Worm (Caenorhabditis elegans) whole organism, early embryonic: Measurements from ENCODE around the gene K05F6.4.

Source experiments
- aly-1 ChIP-seq: sonication (generic microtip); optimal IDR thresholded peaks from 2 replicates; lab custom pipeline; 2016; ENCODE audit warnings: missing genetic modification characterization, missing compliant biosample characterization
- ama-1 ChIP-seq: fragments of 150-350 bp; optimal IDR thresholded peaks from 2 replicates; lab custom pipeline; 2014
- ceh-36 ChIP-seq: sonication (generic microtip); optimal IDR thresholded peaks from 2 replicates; lab custom pipeline; 2016; ENCODE audit warnings: missing genetic modification characterization, inconsistent platforms, missing compliant biosample characterization
- ets-7 ChIP-seq: sonication (generic microtip); optimal IDR thresholded peaks from 2 replicates; lab custom pipeline; 2016; ENCODE audit warnings: missing genotype, missing genetic modification characterization, missing compliant biosample characterization
- flt-1 ChIP-seq: fragments of 200-800 bp; sonication (Bioruptor generic); IDR thresholded peaks from 2 replicates; pipeline ENCODE4 v1.3.6; 2022; ENCODE audit warnings: missing genetic modification characterization, missing compliant biosample characterization
- hmg-4 ChIP-seq: fragments of 200-800 bp; sonication (Bioruptor generic); optimal IDR thresholded peaks from 2 replicates; lab custom pipeline; 2018; ENCODE audit warnings: mild to moderate bottlenecking, missing genetic modification characterization, missing compliant biosample characterization
- tbx-11 ChIP-seq: fragments of 200-800 bp; sonication (Bioruptor generic); IDR thresholded peaks from 2 replicates; pipeline ENCODE4 v1.3.6; 2022; ENCODE audit warnings: missing genetic modification characterization, missing compliant biosample characterization
- tbx-37 ChIP-seq: fragments of 200-800 bp; sonication (Bioruptor generic); conservative IDR thresholded peaks from 2 replicates; pipeline ENCODE4 v1.3.6; 2022; ENCODE audit warnings: missing genetic modification reagents, missing genetic modification characterization, missing compliant biosample characterization
- tra-4 ChIP-seq: sonication (generic microtip); optimal IDR thresholded peaks from 2 replicates; lab custom pipeline; 2017; ENCODE audit warnings: missing genetic modification characterization, missing compliant biosample characterization

ce11 chrII:1504266-1504665, 39.0 kb upstream of the K05F6.4 start, which contains the start of gene fdgt-1:
- TF ChIP-seq tbx-11 (GFP tag; lab: Robert Waterston, UW) (no peak), tbx-37 (GFP tag; lab: Robert Waterston, UW) (no peak), ceh-36 (tag; lab: Kevin White, UChicago) (no peak), ama-1 (lab: Kevin White, UChicago) (no peak), ets-7 (tag; lab: Kevin White, UChicago) (no peak), flt-1 (GFP tag; lab: Robert Waterston, UW) (no peak), hmg-4 (GFP tag; lab: Kevin White, UChicago) (no peak), aly-1 (tag; lab: Kevin White, UChicago) (no peak), tra-4 (no peak)
